Fruit fly (Drosophila melanogaster) whole organism, embryonic: ENCODE results near the gene be.

Source experiments
- Asciz ChIP-seq: fragments of 200-800 bp; sonication (Bioruptor generic); optimal IDR thresholded peaks from 2 replicates; lab custom pipeline; 2017; ENCODE audit warnings: missing biosample characterization, mild to moderate bottlenecking, missing genetic modification characterization, missing genetic modification reagents
- CG10209 ChIP-seq: fragments of 200-800 bp; sonication (Bioruptor generic); optimal IDR thresholded peaks from 3 replicates; lab custom pipeline; 2017; ENCODE audit warnings: missing biosample characterization, mild to moderate bottlenecking, missing genetic modification characterization, missing genetic modification reagents
- CG10274 ChIP-seq: fragments of 200-800 bp; sonication (Bioruptor generic); optimal IDR thresholded peaks from 3 replicates; lab custom pipeline; 2017; ENCODE audit warnings: missing biosample characterization, mild to moderate bottlenecking, missing genetic modification characterization
- CG10321 ChIP-seq: fragments of 200-800 bp; sonication (Bioruptor generic); IDR thresholded peaks from 2 replicates; pipeline ENCODE4 v1.3.6; 2022; ENCODE audit warnings: missing biosample characterization, missing genetic modification characterization
- CG10462 ChIP-seq: fragments of 200-800 bp; sonication (Bioruptor generic); optimal IDR thresholded peaks from 2 replicates; lab custom pipeline; 2016; ENCODE audit warnings: missing biosample characterization, missing genetic modification characterization
- CG12391 ChIP-seq: fragments of 200-800 bp; sonication (Bioruptor generic); optimal IDR thresholded peaks from 3 replicates; lab custom pipeline; 2018; ENCODE audit warnings: missing biosample characterization, mild to moderate bottlenecking, missing genetic modification characterization, moderate library complexity
- CG12769 ChIP-seq: fragments of 200-800 bp; sonication (Bioruptor generic); optimal IDR thresholded peaks from 2 replicates; lab custom pipeline; 2019; ENCODE audit warnings: missing biosample characterization, mild to moderate bottlenecking, missing genetic modification characterization, moderate library complexity
- CG17328 ChIP-seq: fragments of 200-800 bp; sonication (Bioruptor generic); IDR thresholded peaks from 2 replicates; pipeline ENCODE4 v1.3.6; 2022; ENCODE audit warnings: missing biosample characterization, missing genetic modification characterization
- CG3065 ChIP-seq: fragments of 200-800 bp; sonication (Bioruptor generic); optimal IDR thresholded peaks from 2 replicates; lab custom pipeline; 2016; ENCODE audit warnings: missing biosample characterization, missing genetic modification characterization
- CG31224 ChIP-seq: fragments of 200-800 bp; sonication (Bioruptor generic); IDR thresholded peaks from 2 replicates; pipeline ENCODE4 v1.3.6; 2022; ENCODE audit warnings: missing biosample characterization, missing genetic modification characterization
- CG31441 ChIP-seq: fragments of 200-800 bp; sonication (Bioruptor generic); IDR thresholded peaks from 2 replicates; pipeline ENCODE4 v1.3.6; 2022; ENCODE audit warnings: missing biosample characterization, missing genetic modification characterization
- CG34224 ChIP-seq: fragments of 200-800 bp; sonication (Bioruptor generic); IDR thresholded peaks from 3 replicates; pipeline ENCODE4 v1.3.6; 2022; ENCODE audit warnings: missing biosample characterization, missing genetic modification characterization; ENCODE audit not compliant: partially characterized antibody
- CG3847 ChIP-seq: fragments of 200-800 bp; sonication (Bioruptor generic); IDR thresholded peaks from 2 replicates; pipeline ENCODE4 v1.3.6; 2022; ENCODE audit warnings: missing biosample characterization, missing genetic modification characterization
- CG3995 ChIP-seq: fragments of 200-800 bp; sonication (Bioruptor generic); optimal IDR thresholded peaks from 3 replicates; lab custom pipeline; 2016; ENCODE audit warnings: missing biosample characterization, missing genetic modification characterization
- CG7372 ChIP-seq: fragments of 200-800 bp; sonication (Bioruptor generic); IDR thresholded peaks from 2 replicates; pipeline ENCODE4 v1.3.6; 2022; ENCODE audit warnings: missing biosample characterization, missing genetic modification characterization
- CG8089 ChIP-seq: fragments of 200-800 bp; sonication (Bioruptor generic); optimal IDR thresholded peaks from 3 replicates; lab custom pipeline; 2016; ENCODE audit warnings: missing biosample characterization, missing genetic modification characterization
- CkIIα-i1 ChIP-seq: fragments of 200-800 bp; sonication (Bioruptor generic); IDR thresholded peaks from 2 replicates; pipeline ENCODE4 v1.3.6; 2022; ENCODE audit warnings: missing biosample characterization, missing genetic modification characterization
- Ets97D ChIP-seq: fragments of 200-800 bp; sonication (Bioruptor generic); optimal IDR thresholded peaks from 3 replicates; lab custom pipeline; 2016; ENCODE audit warnings: missing biosample characterization, missing genetic modification characterization
- Fer2 ChIP-seq: fragments of 200-800 bp; sonication (Bioruptor generic); optimal IDR thresholded peaks from 2 replicates; lab custom pipeline; 2018; ENCODE audit warnings: missing biosample characterization, mild to moderate bottlenecking, missing genetic modification characterization, moderate library complexity
- HLH4C ChIP-seq: fragments of 200-800 bp; sonication (Bioruptor generic); IDR thresholded peaks from 3 replicates; pipeline ENCODE4 v1.3.6; 2022; ENCODE audit warnings: missing biosample characterization, missing genetic modification characterization; ENCODE audit not compliant: partially characterized antibody
- Hmr ChIP-seq: fragments of 200-800 bp; sonication (Bioruptor generic); optimal IDR thresholded peaks from 3 replicates; lab custom pipeline; 2017; ENCODE audit warnings: mild to moderate bottlenecking, missing biosample characterization, missing genetic modification reagents, missing genetic modification characterization
- Hsf ChIP-seq: fragments of 200-800 bp; sonication (Bioruptor generic); optimal IDR thresholded peaks from 3 replicates; lab custom pipeline; 2016; ENCODE audit warnings: missing biosample characterization, missing genetic modification characterization
- MBD-R2 ChIP-seq: fragments of 200-800 bp; sonication (Bioruptor generic); IDR thresholded peaks from 2 replicates; pipeline ENCODE4 v1.3.6; 2022; ENCODE audit warnings: missing biosample characterization, missing genetic modification characterization
- NC2β ChIP-seq: fragments of 200-800 bp; sonication (Bioruptor generic); optimal IDR thresholded peaks from 2 replicates; lab custom pipeline; 2016; ENCODE audit warnings: missing biosample characterization, missing genetic modification characterization
- Xbp1 ChIP-seq: fragments of 200-800 bp; sonication (Bioruptor generic); optimal IDR thresholded peaks from 3 replicates; lab custom pipeline; 2016; ENCODE audit warnings: missing biosample characterization, mild to moderate bottlenecking, missing genetic modification characterization
- bab2 ChIP-seq: fragments of 200-800 bp; sonication (Bioruptor generic); optimal IDR thresholded peaks from 2 replicates; lab custom pipeline; 2016; ENCODE audit warnings: missing biosample characterization, missing genetic modification characterization
- bbx ChIP-seq: fragments of 200-800 bp; sonication (Bioruptor generic); IDR thresholded peaks from 2 replicates; pipeline ENCODE4 v1.3.6; 2022; ENCODE audit warnings: missing biosample characterization, missing genetic modification characterization; ENCODE audit not compliant: partially characterized antibody
- crc ChIP-seq: fragments of 200-800 bp; sonication (Bioruptor generic); optimal IDR thresholded peaks from 2 replicates; lab custom pipeline; 2016; ENCODE audit warnings: missing biosample characterization, missing genetic modification characterization
- disco-r ChIP-seq: fragments of 200-800 bp; sonication (Bioruptor generic); optimal IDR thresholded peaks from 2 replicates; lab custom pipeline; 2016; ENCODE audit warnings: missing biosample characterization, missing genetic modification characterization
- dmrt11E ChIP-seq: fragments of 200-800 bp; sonication (Bioruptor generic); optimal IDR thresholded peaks from 3 replicates; lab custom pipeline; 2018; ENCODE audit warnings: missing biosample characterization, mild to moderate bottlenecking, missing genetic modification characterization, moderate library complexity
- ems ChIP-seq: fragments of 200-800 bp; sonication (Bioruptor generic); optimal IDR thresholded peaks from 3 replicates; lab custom pipeline; 2016; ENCODE audit warnings: missing biosample characterization, missing genetic modification characterization
- fru ChIP-seq: fragments of >200 bp; optimal IDR thresholded peaks from 2 replicates; lab custom pipeline; 2017
- gcm2 ChIP-seq: fragments of 200-800 bp; sonication (Bioruptor generic); optimal IDR thresholded peaks from 2 replicates; lab custom pipeline; 2016; ENCODE audit warnings: missing biosample characterization, missing genetic modification characterization
- gem ChIP-seq: fragments of 200-800 bp; sonication (Bioruptor generic); optimal IDR thresholded peaks from 2 replicates; lab custom pipeline; 2019; ENCODE audit warnings: missing biosample characterization, mild to moderate bottlenecking, missing genetic modification characterization, moderate library complexity
- gfzf ChIP-seq: fragments of 200-800 bp; sonication (Bioruptor generic); optimal IDR thresholded peaks from 2 replicates; lab custom pipeline; 2016; ENCODE audit warnings: missing biosample characterization, mild to moderate bottlenecking, missing genetic modification characterization, moderate library complexity
- hkb ChIP-seq, 2 experiments: fragments of 200-800 bp in 1 of 2; fragments of >200 bp in 1 of 2; sonication (Bioruptor generic) in 1 of 2; IDR thresholded peaks in 1 of 2; optimal IDR thresholded peaks in 1 of 2; 2 replicates each; pipeline versions ENCODE4 v1.3.6 to Lab custom; 2017 to 2022; ENCODE audit warnings: missing biosample characterization in 1 of 2, missing genetic modification characterization in 1 of 2
- insv ChIP-seq, 2 experiments: fragments of 200-800 bp; sonication (Bioruptor generic); optimal IDR thresholded peaks; 3 replicates each; lab custom pipeline; 2016 to 2018; ENCODE audit warnings: missing biosample characterization in 2 of 2, missing genetic modification characterization in 2 of 2
- jing ChIP-seq: fragments of 200-800 bp; sonication (Bioruptor generic); optimal IDR thresholded peaks from 2 replicates; lab custom pipeline; 2018; ENCODE audit warnings: missing biosample characterization, mild to moderate bottlenecking, missing genetic modification characterization
- jumu ChIP-seq: fragments of 200-800 bp; sonication (Bioruptor generic); optimal IDR thresholded peaks from 3 replicates; lab custom pipeline; 2016; ENCODE audit warnings: missing biosample characterization, missing genetic modification characterization
- lola ChIP-seq, 3 experiments: fragments of >200 bp in 2 of 3; fragments of 200-800 bp in 1 of 3; sonication (Bioruptor generic) in 1 of 3; optimal IDR thresholded peaks; 2 replicates each; lab custom pipeline; 2017 to 2019; ENCODE audit warnings: missing biosample characterization in 3 of 3, missing genetic modification characterization in 3 of 3, mild to moderate bottlenecking in 1 of 3, moderate library complexity in 1 of 3
- maf-S ChIP-seq: fragments of 200-800 bp; sonication (Bioruptor generic); optimal IDR thresholded peaks from 2 replicates; lab custom pipeline; 2016; ENCODE audit warnings: missing biosample characterization, missing genetic modification characterization
- sqz ChIP-seq: fragments of 200-800 bp; sonication (Bioruptor generic); optimal IDR thresholded peaks from 3 replicates; lab custom pipeline; 2018; ENCODE audit warnings: missing biosample characterization, mild to moderate bottlenecking, missing genetic modification characterization
- stwl ChIP-seq: fragments of 200-800 bp; sonication (Bioruptor generic); optimal IDR thresholded peaks from 3 replicates; lab custom pipeline; 2018; ENCODE audit warnings: missing biosample characterization, mild to moderate bottlenecking, missing genetic modification characterization, moderate library complexity
- twi ChIP-seq: fragments of 200-800 bp; optimal IDR thresholded peaks from 2 replicates; lab custom pipeline; 2019; ENCODE audit warnings: missing biosample characterization, mild to moderate bottlenecking, missing genetic modification characterization, moderate library complexity
- tx ChIP-seq: fragments of 200-800 bp; sonication (Bioruptor generic); optimal IDR thresholded peaks from 2 replicates; lab custom pipeline; 2016; ENCODE audit warnings: missing biosample characterization, missing genetic modification characterization
- zen ChIP-seq: fragments of 200-800 bp; sonication (Bioruptor generic); optimal IDR thresholded peaks from 3 replicates; lab custom pipeline; 2018; ENCODE audit warnings: missing biosample characterization, mild to moderate bottlenecking, missing genetic modification characterization, moderate library complexity
- zen2 ChIP-seq: fragments of 200-800 bp; sonication (Bioruptor generic); IDR thresholded peaks from 3 replicates; pipeline ENCODE4 v1.3.6; 2022; ENCODE audit warnings: missing biosample characterization, missing genetic modification characterization; ENCODE audit not compliant: partially characterized antibody
- zf30C ChIP-seq: fragments of 200-800 bp; sonication (Bioruptor generic); optimal IDR thresholded peaks from 3 replicates; lab custom pipeline; 2018; ENCODE audit warnings: missing biosample characterization, mild to moderate bottlenecking, missing genetic modification characterization

Gene be

DNA sequence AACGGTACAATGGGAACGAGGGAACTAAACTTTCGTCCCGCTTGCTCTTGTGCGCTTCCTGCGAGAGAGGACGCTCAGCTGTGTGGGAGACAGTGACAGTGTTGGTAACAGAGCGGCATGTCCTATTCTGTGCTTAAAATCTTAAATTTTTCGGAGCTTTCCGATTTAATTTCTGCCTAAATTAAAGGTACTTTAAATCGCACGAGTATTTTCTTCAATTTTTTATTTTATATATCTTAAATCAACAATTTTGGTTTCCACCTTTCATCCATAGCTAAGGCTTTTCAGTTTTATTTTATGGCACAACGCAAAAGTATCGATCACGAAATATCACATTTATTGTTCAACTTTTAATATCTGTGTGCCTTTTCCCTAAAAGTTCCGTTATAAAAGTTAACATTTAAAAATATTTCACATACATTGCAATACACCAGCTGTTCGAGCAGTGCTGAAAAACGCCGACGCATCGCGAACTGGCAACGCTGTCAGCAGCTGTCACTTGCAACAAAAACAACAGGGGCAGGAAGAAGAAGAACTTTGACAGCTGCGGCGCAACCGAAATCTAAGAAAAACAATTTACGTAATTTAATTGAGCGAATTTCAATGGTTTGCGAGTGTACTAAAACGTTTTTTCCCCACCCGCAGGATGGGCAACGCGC lies 39.3 kb downstream of the be start, which contains the start of the genes hiw and ND-B18 (continued):
- TF ChIP-seq tx = no peak
- peak; percentile 40 for TF ChIP-seq gfzf (GFP tag; lab: Kevin White, UChicago)
- TF ChIP-seq dmrt11E (tag; lab: Kevin White, UChicago) = no peak
- 0 out of 3 replicates have a peak, but pooled peaks have one; percentile 15 for TF ChIP-seq CG34224 (GFP tag; lab: Robert Waterston, UW)
- peak; percentile 72 for TF ChIP-seq stwl (tag; lab: Kevin White, UChicago)
- no peak for TF ChIP-seq Hsf
- TF ChIP-seq gcm2 (GFP tag; lab: Kevin White, UChicago) = no peak
- TF ChIP-seq Asciz (GFP tag; lab: Kevin White, UChicago) = no peak
- TF ChIP-seq CG17328 (GFP tag; lab: Robert Waterston, UW) = 0 out of 2 replicates have a peak, but pooled peaks have one; percentile 22
- TF ChIP-seq insv (GFP tag; optimal IDR thresholded peaks at IDR 0.05; lab: Kevin White, UChicago) = no peak
- no peak for TF ChIP-seq ems (GFP tag; lab: Kevin White, UChicago)
- no peak for TF ChIP-seq jing (GFP tag; lab: Kevin White, UChicago)
- no peak for TF ChIP-seq CG31441 (GFP tag; lab: Robert Waterston, UW)
- TF ChIP-seq zen (tag; lab: Kevin White, UChicago) = no peak
- TF ChIP-seq zen2 (GFP tag; lab: Robert Waterston, UW) = no peak
- TF ChIP-seq bab2 (GFP tag; lab: Kevin White, UChicago) = no peak
- no peak for TF ChIP-seq CG10462
- peak; percentile 8 for TF ChIP-seq CG12391 (tag; lab: Kevin White, UChicago)
- TF ChIP-seq twi (tag; lab: Kevin White, UChicago) = no peak
- TF ChIP-seq hkb (optimal IDR thresholded peaks at IDR 0.05; lab: Kevin White, UChicago) = no peak
- 0 out of 2 replicates have a peak, but pooled peaks have one; percentile 15 for TF ChIP-seq hkb (GFP tag; IDR thresholded peaks at IDR 0.05; lab: Robert Waterston, UW)
- TF ChIP-seq jumu (GFP tag; lab: Kevin White, UChicago) = no peak
- peak; percentile 92 for TF ChIP-seq Ets97D (GFP tag; lab: Kevin White, UChicago)
- no peak for TF ChIP-seq CkIIα-i1 (GFP tag; lab: Robert Waterston, UW)
- TF ChIP-seq maf-S (GFP tag; lab: Kevin White, UChicago) = no peak
- no peak for TF ChIP-seq CG10274 (GFP tag; lab: Kevin White, UChicago)
- 0 out of 3 replicates have a peak, but pooled peaks have one; percentile 11 for TF ChIP-seq HLH4C (GFP tag; lab: Robert Waterston, UW)
- TF ChIP-seq crc (GFP tag; lab: Kevin White, UChicago) = no peak
- no peak for TF ChIP-seq CG10321
- no peak for TF ChIP-seq sqz (GFP tag; lab: Kevin White, UChicago)
- peak; percentile 11 for TF ChIP-seq NC2β (GFP tag; lab: Kevin White, UChicago)
- no peak for TF ChIP-seq CG3065 (GFP tag; lab: Kevin White, UChicago)
- TF ChIP-seq MBD-R2 (GFP tag; lab: Robert Waterston, UW) = peak; percentile 91
- 0 out of 2 replicates have a peak, but pooled peaks have one; percentile 12 for TF ChIP-seq bbx (GFP tag; lab: Robert Waterston, UW)
- peak; percentile 39 for TF ChIP-seq Hmr (GFP tag; lab: Kevin White, UChicago)
- no peak for TF ChIP-seq CG7372 (GFP tag; lab: Robert Waterston, UW)
- TF ChIP-seq zf30C (GFP tag; lab: Kevin White, UChicago) = no peak
- no peak for TF ChIP-seq CG8089 (GFP tag; lab: Kevin White, UChicago)
- no peak for TF ChIP-seq Fer2
- peak; percentile 64 for TF ChIP-seq CG3995 (GFP tag; lab: Kevin White, UChicago)
- TF ChIP-seq Xbp1 (GFP tag; lab: Kevin White, UChicago) = peak; percentile 21
- no peak for TF ChIP-seq lola (GFP tag; optimal IDR thresholded peaks at IDR 0.05; lab: Kevin White, UChicago)
- no peak for TF ChIP-seq gem (tag; lab: Kevin White, UChicago)
- no peak for TF ChIP-seq fru (lab: Kevin White, UChicago)
- no peak for TF ChIP-seq CG31224 (GFP tag; lab: Robert Waterston, UW)
- no peak for TF ChIP-seq disco-r (GFP tag; lab: Kevin White, UChicago)
- TF ChIP-seq CG10209 (GFP tag; lab: Kevin White, UChicago) = peak; percentile 9
- TF ChIP-seq CG12769 (tag; lab: Kevin White, UChicago) = no peak
- TF ChIP-seq CG3847 (GFP tag; lab: Robert Waterston, UW) = peak; percentile 79
